Fruit fly (Drosophila melanogaster) whole organism, embryonic: ENCODE results near the gene CG31174.

ENCODE experiments used
- Awh ChIP-seq: fragments of 200-800 bp; sonication (Bioruptor generic); IDR thresholded peaks from 2 replicates; pipeline ENCODE4, ENCODE4 v1.3.6; 2022; ENCODE audit warnings: missing biosample characterization, missing genetic modification characterization
- CG10321 ChIP-seq: fragments of 200-800 bp; sonication (Bioruptor generic); IDR thresholded peaks from 2 replicates; pipeline ENCODE4 v1.3.6; 2022; ENCODE audit warnings: missing biosample characterization, missing genetic modification characterization
- CG11456 ChIP-seq: fragments of 200-800 bp; sonication (Bioruptor generic); IDR thresholded peaks from 3 replicates; pipeline ENCODE4 v1.3.6; 2022; ENCODE audit warnings: missing biosample characterization, missing genetic modification characterization
- CG15073 ChIP-seq: fragments of 200-800 bp; sonication (Bioruptor generic); optimal IDR thresholded peaks from 2 replicates; lab custom pipeline; 2016; ENCODE audit warnings: missing biosample characterization, missing genetic modification characterization
- CG17568 ChIP-seq: fragments of 200-800 bp; sonication (Bioruptor generic); optimal IDR thresholded peaks from 2 replicates; lab custom pipeline; 2018; ENCODE audit warnings: missing biosample characterization, mild to moderate bottlenecking, missing genetic modification characterization, moderate library complexity
- CG1792 ChIP-seq: fragments of 200-800 bp; sonication (Bioruptor generic); optimal IDR thresholded peaks from 2 replicates; lab custom pipeline; 2016; ENCODE audit warnings: missing biosample characterization, missing genetic modification characterization
- CG31224 ChIP-seq: fragments of 200-800 bp; sonication (Bioruptor generic); IDR thresholded peaks from 2 replicates; pipeline ENCODE4 v1.3.6; 2022; ENCODE audit warnings: missing biosample characterization, missing genetic modification characterization
- CG3163 ChIP-seq: fragments of 200-800 bp; sonication (Bioruptor generic); optimal IDR thresholded peaks from 3 replicates; lab custom pipeline; 2016; ENCODE audit warnings: missing biosample characterization, missing genetic modification characterization
- CG32767 ChIP-seq: fragments of 200-800 bp; sonication (Bioruptor generic); IDR thresholded peaks from 2 replicates; pipeline ENCODE4 v1.3.6; 2022; ENCODE audit warnings: missing biosample characterization, missing genetic modification characterization
- CG34422 ChIP-seq: fragments of 200-800 bp; sonication (Bioruptor generic); IDR thresholded peaks from 3 replicates; pipeline ENCODE4 v1.3.6; 2022; ENCODE audit warnings: missing biosample characterization, missing genetic modification characterization
- CG4282 ChIP-seq: fragments of 200-800 bp; sonication (Bioruptor generic); optimal IDR thresholded peaks from 2 replicates; lab custom pipeline; 2016; ENCODE audit warnings: missing biosample characterization, missing genetic modification characterization
- CG6175 ChIP-seq: fragments of 200-800 bp; sonication (Bioruptor generic); IDR thresholded peaks from 3 replicates; pipeline ENCODE4 v1.3.6; 2022; ENCODE audit warnings: missing biosample characterization, missing genetic modification characterization
- CG7357 ChIP-seq: fragments of 200-800 bp; sonication (Bioruptor generic); IDR thresholded peaks from 3 replicates; pipeline ENCODE4 v1.3.6; 2022; ENCODE audit warnings: missing biosample characterization, missing genetic modification characterization
- CG8359 ChIP-seq: fragments of 200-800 bp; sonication (Bioruptor generic); optimal IDR thresholded peaks from 2 replicates; lab custom pipeline; 2017; ENCODE audit warnings: missing biosample characterization, mild to moderate bottlenecking, missing genetic modification characterization, borderline replicate concordance
- D19A ChIP-seq: fragments of 200-800 bp; optimal IDR thresholded peaks from 3 replicates; lab custom pipeline; 2019; ENCODE audit warnings: missing biosample characterization, mild to moderate bottlenecking, missing genetic modification characterization, moderate library complexity
- Elba2 ChIP-seq: fragments of 200-800 bp; sonication (Bioruptor generic); optimal IDR thresholded peaks from 3 replicates; lab custom pipeline; 2016; ENCODE audit warnings: missing biosample characterization, missing genetic modification characterization
- Gsc ChIP-seq: fragments of 200-800 bp; sonication (Bioruptor generic); IDR thresholded peaks from 2 replicates; pipeline ENCODE4 v1.3.6; 2022; ENCODE audit warnings: missing biosample characterization, missing genetic modification characterization
- HHEX ChIP-seq: fragments of 200-800 bp; sonication (Bioruptor generic); optimal IDR thresholded peaks from 3 replicates; lab custom pipeline; 2017; ENCODE audit warnings: missing biosample characterization, mild to moderate bottlenecking, missing genetic modification characterization, missing genetic modification reagents
- Jarid2 ChIP-seq: fragments of 200-800 bp; sonication (Bioruptor generic); optimal IDR thresholded peaks from 3 replicates; lab custom pipeline; 2017; ENCODE audit warnings: mild to moderate bottlenecking, missing biosample characterization, missing genetic modification reagents, missing genetic modification characterization
- Myb ChIP-seq: fragments of 200-800 bp; sonication (Bioruptor generic); optimal IDR thresholded peaks from 2 replicates; lab custom pipeline; 2016; ENCODE audit warnings: missing biosample characterization, missing genetic modification characterization
- Neu2 ChIP-seq: fragments of 200-800 bp; sonication (Bioruptor generic); optimal IDR thresholded peaks from 3 replicates; lab custom pipeline; 2016; ENCODE audit warnings: missing biosample characterization, missing genetic modification characterization, borderline replicate concordance
- Rfx ChIP-seq: fragments of 200-800 bp; sonication (Bioruptor generic); IDR thresholded peaks from 2 replicates; pipeline ENCODE4 v1.3.6; 2022; ENCODE audit warnings: missing biosample characterization, missing genetic modification characterization
- Sry-δ ChIP-seq: fragments of 200-800 bp; sonication (Bioruptor generic); optimal IDR thresholded peaks from 2 replicates; lab custom pipeline; 2016; ENCODE audit warnings: missing biosample characterization, missing genetic modification characterization
- Xbp1 ChIP-seq: fragments of 200-800 bp; sonication (Bioruptor generic); optimal IDR thresholded peaks from 3 replicates; lab custom pipeline; 2016; ENCODE audit warnings: missing biosample characterization, mild to moderate bottlenecking, missing genetic modification characterization
- cato ChIP-seq: fragments of 200-800 bp; sonication (Bioruptor generic); optimal IDR thresholded peaks from 2 replicates; lab custom pipeline; 2016; ENCODE audit warnings: missing biosample characterization, missing genetic modification characterization, borderline replicate concordance
- chinmo ChIP-seq: fragments of 200-800 bp; sonication (Bioruptor generic); IDR thresholded peaks from 4 replicates; pipeline ENCODE4 v1.3.6; 2022; ENCODE audit warnings: missing biosample characterization, missing genetic modification characterization; ENCODE audit not compliant: partially characterized antibody
- ci ChIP-seq: fragments of 200-800 bp; sonication (Bioruptor generic); IDR thresholded peaks from 3 replicates; pipeline ENCODE4 v1.3.6; 2022; ENCODE audit warnings: missing biosample characterization, missing genetic modification characterization
- crol ChIP-seq: fragments of 200-800 bp; sonication (Bioruptor generic); IDR thresholded peaks from 2 replicates; pipeline ENCODE4 v1.3.6; 2022; ENCODE audit warnings: missing biosample characterization, missing genetic modification characterization
- crp ChIP-seq, 2 experiments: fragments of 200-800 bp; sonication (Bioruptor generic); optimal IDR thresholded peaks; 2 replicates in 1 of 2; 3 replicates in 1 of 2; lab custom pipeline; 2017; ENCODE audit warnings: missing biosample characterization in 2 of 2, missing genetic modification characterization in 2 of 2, mild to moderate bottlenecking in 1 of 2, moderate library complexity in 1 of 2
- exex ChIP-seq: fragments of 200-800 bp; sonication (Bioruptor generic); optimal IDR thresholded peaks from 4 replicates; lab custom pipeline; 2018; ENCODE audit warnings: missing biosample characterization, mild to moderate bottlenecking, missing genetic modification characterization, moderate library complexity
- fd3F ChIP-seq: fragments of 200-800 bp; sonication (Bioruptor generic); optimal IDR thresholded peaks from 2 replicates; lab custom pipeline; 2018; ENCODE audit warnings: missing biosample characterization, mild to moderate bottlenecking, missing genetic modification characterization, moderate library complexity
- jing ChIP-seq: fragments of 200-800 bp; sonication (Bioruptor generic); optimal IDR thresholded peaks from 2 replicates; lab custom pipeline; 2018; ENCODE audit warnings: missing biosample characterization, mild to moderate bottlenecking, missing genetic modification characterization
- lola ChIP-seq, 3 experiments: fragments of >200 bp in 2 of 3; fragments of 200-800 bp in 1 of 3; sonication (Bioruptor generic) in 1 of 3; optimal IDR thresholded peaks; 2 replicates each; lab custom pipeline; 2017 to 2019; ENCODE audit warnings: missing biosample characterization in 3 of 3, missing genetic modification characterization in 3 of 3, mild to moderate bottlenecking in 1 of 3, moderate library complexity in 1 of 3
- nerfin-2 ChIP-seq: fragments of 200-800 bp; sonication (Bioruptor generic); IDR thresholded peaks from 2 replicates; pipeline ENCODE4 v1.3.6; 2022; ENCODE audit warnings: missing biosample characterization, missing genetic modification characterization; ENCODE audit not compliant: partially characterized antibody
- p53 ChIP-seq: fragments of 200-800 bp; sonication (Bioruptor generic); optimal IDR thresholded peaks from 2 replicates; lab custom pipeline; 2016; ENCODE audit warnings: missing biosample characterization, missing genetic modification characterization
- pho ChIP-seq: fragments of 200-800 bp; sonication (Bioruptor generic); optimal IDR thresholded peaks from 2 replicates; lab custom pipeline; 2016; ENCODE audit warnings: missing biosample characterization, missing genetic modification characterization
- pzg ChIP-seq: fragments of 200-800 bp; sonication (Bioruptor generic); optimal IDR thresholded peaks from 3 replicates; lab custom pipeline; 2018; ENCODE audit warnings: missing biosample characterization, mild to moderate bottlenecking, missing genetic modification characterization, moderate library complexity
- run ChIP-seq: fragments of 200-800 bp; sonication (Bioruptor generic); optimal IDR thresholded peaks from 3 replicates; lab custom pipeline; 2018; ENCODE audit warnings: missing biosample characterization, mild to moderate bottlenecking, missing genetic modification characterization
- sc ChIP-seq, 3 experiments: fragments of >200 bp in 2 of 3; fragments of 200-800 bp in 1 of 3; sonication (Bioruptor generic) in 1 of 3; optimal IDR thresholded peaks; 2 replicates in 2 of 3; 3 replicates in 1 of 3; lab custom pipeline; 2017; ENCODE audit warnings: mild to moderate bottlenecking in 1 of 3, missing biosample characterization in 1 of 3, missing genetic modification characterization in 1 of 3, missing genetic modification reagents in 1 of 3
- sug ChIP-seq: fragments of 200-800 bp; optimal IDR thresholded peaks from 2 replicates; lab custom pipeline; 2019; ENCODE audit warnings: missing biosample characterization, mild to moderate bottlenecking, missing genetic modification characterization, moderate library complexity
- vnd ChIP-seq: fragments of 200-800 bp; sonication (Bioruptor generic); IDR thresholded peaks from 3 replicates; pipeline ENCODE4 v1.3.6; 2022; ENCODE audit warnings: missing biosample characterization, missing genetic modification characterization; ENCODE audit not compliant: partially characterized antibody
- wor ChIP-seq: fragments of 200-800 bp; sonication (Bioruptor generic); IDR thresholded peaks from 2 replicates; pipeline ENCODE4 v1.3.6; 2022; ENCODE audit warnings: missing biosample characterization, missing genetic modification characterization

The CG31174 gene

dm6 chr3R:21869464-21870100, at the start of gene CG31174:
TSS of gene CG31174 (minus strand) at chr3R:21869514.
- TF ChIP-seq sug, result peak; percentile 97
- no peak for TF ChIP-seq fd3F (GFP tag; lab: Kevin White, UChicago)
- peak; percentile 83 for TF ChIP-seq exex
- no peak for TF ChIP-seq Gsc
- no peak for TF ChIP-seq CG1792 (GFP tag; lab: Kevin White, UChicago)
- peak; percentile 19; the same call in 1 of the 3 replicates for TF ChIP-seq ci (GFP tag; lab: Robert Waterston, UW)
- peak; percentile 77 for TF ChIP-seq CG6175 (GFP tag; lab: Robert Waterston, UW)
- 0 out of 3 replicates have a peak, but pooled peaks have one; percentile 14 for TF ChIP-seq vnd (GFP tag; lab: Robert Waterston, UW)
- TF ChIP-seq pzg, result no peak
- TF ChIP-seq run (tag; lab: Kevin White, UChicago), result peak; percentile 38
- TF ChIP-seq, all 482 proteins: peak for 6

DNA sequence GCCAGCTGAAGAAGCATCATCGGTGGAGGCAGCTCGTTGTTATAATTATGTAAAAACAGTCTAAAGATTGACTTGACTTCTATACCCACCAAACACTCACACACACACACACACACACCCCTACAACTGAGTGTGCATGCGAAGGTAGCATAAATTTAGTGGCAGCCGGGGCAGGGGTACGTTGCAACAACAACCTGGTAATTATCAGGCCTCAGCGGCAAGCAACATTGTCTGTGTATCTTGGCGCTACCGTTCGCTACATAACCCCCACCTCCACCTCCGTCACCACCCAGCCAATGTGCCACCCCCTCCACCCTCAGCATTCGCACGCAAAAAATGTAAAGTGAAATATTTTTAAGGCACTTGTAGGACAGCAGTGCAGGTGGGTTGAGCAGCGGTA, 47.7 kb upstream of the CG31174 start:
- TF ChIP-seq crp (GFP tag; optimal IDR thresholded peaks at IDR 0.05; lab: Kevin White, UChicago) (no peak), pho (no peak), Xbp1 (no peak), Myb (no peak), sc (optimal IDR thresholded peaks at IDR 0.05; lab: Kevin White, UChicago) (no peak), sc (GFP tag; optimal IDR thresholded peaks at IDR 0.05; lab: Kevin White, UChicago) (no peak), Elba2 (GFP tag; lab: Kevin White, UChicago) (no peak), CG7357 (GFP tag; lab: Robert Waterston, UW) (no peak), CG32767 (GFP tag; lab: Robert Waterston, UW) (no peak), jing (GFP tag; lab: Kevin White, UChicago) (no peak), D19A (tag; lab: Kevin White, UChicago) (no peak), CG10321 (GFP tag; lab: Robert Waterston, UW) (no peak), CG31224 (GFP tag; lab: Robert Waterston, UW) (no peak), HHEX (GFP tag; lab: Kevin White, UChicago) (no peak), CG3163 (no peak)

- TF ChIP-seq Neu2 (GFP tag; lab: Kevin White, UChicago) (no peak), Rfx (GFP tag; lab: Robert Waterston, UW) (peak; percentile 6; the same call in 1 of the 2 replicates), Jarid2 (peak; percentile 37), Awh (GFP tag; lab: Robert Waterston, UW) (0 out of 2 replicates have a peak, but pooled peaks have one; percentile 11), chinmo (GFP tag; lab: Robert Waterston, UW) (0 out of 4 replicates have a peak, but pooled peaks have one; percentile 21), CG8359 (GFP tag; lab: Kevin White, UChicago) (no peak), crol (peak; percentile 51; the same call in 1 of the 2 replicates)
These were observed 44.1 kb upstream of the CG31174 start, which contains the start of gene Qsox2 for dm6 chr3R:21913447-21913846. TSS of gene Qsox2 (plus strand) at chr3R:21913747.

DNA sequence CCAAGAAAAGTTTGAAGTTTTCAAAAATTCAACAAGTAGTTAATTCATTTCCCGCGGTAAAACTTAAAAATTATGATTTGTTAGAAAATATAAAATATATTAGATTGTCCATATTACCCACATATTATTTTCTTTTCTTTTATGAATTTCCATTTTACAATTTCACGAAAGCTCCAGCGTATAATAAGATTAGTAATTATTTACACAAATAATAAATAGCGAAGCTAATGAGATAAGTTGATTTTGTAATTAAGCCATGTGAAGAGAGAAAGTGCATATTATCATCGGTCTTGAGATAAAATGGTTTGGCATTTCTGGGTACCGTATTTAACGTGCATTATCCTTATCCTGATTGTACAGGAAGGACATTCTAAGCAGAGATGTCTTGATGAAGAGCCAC, 42.2 kb upstream of the CG31174 start, which contains the start of gene Qsox3:
Gene Qsox3 (plus strand): TSS at position 301 of the 400 bp plus-strand sequence.
- TF ChIP-seq p53 (GFP tag; lab: Kevin White, UChicago), result no peak
- no peak for TF ChIP-seq cato (GFP tag; lab: Kevin White, UChicago)
- no peak for TF ChIP-seq CG15073 (GFP tag; lab: Kevin White, UChicago)
- TF ChIP-seq nerfin-2 (GFP tag; lab: Robert Waterston, UW), result no peak
- TF ChIP-seq Sry-δ (GFP tag; lab: Kevin White, UChicago), result no peak
- TF ChIP-seq lola (GFP tag; optimal IDR thresholded peaks at IDR 0.05; lab: Kevin White, UChicago), result no peak
- TF ChIP-seq CG17568, result no peak
- TF ChIP-seq CG31224 (GFP tag; lab: Robert Waterston, UW), result no peak
- TF ChIP-seq CG4282 (GFP tag; lab: Kevin White, UChicago), result no peak
- no peak for TF ChIP-seq CG11456 (GFP tag; lab: Robert Waterston, UW)
- TF ChIP-seq wor, result no peak
- TF ChIP-seq CG34422 (GFP tag; lab: Robert Waterston, UW), result no peak
- TF ChIP-seq pzg, result no peak
